Worm (Caenorhabditis elegans) whole organism, L2 larva: ENCODE data around the gene srh-184.

ENCODE experiments used
- F13H6.1 ChIP-seq: sonication (generic microtip); optimal IDR thresholded peaks from 2 replicates; lab custom pipeline; 2016; ENCODE audit warnings: missing genetic modification characterization, missing compliant biosample characterization
- blmp-1 ChIP-seq: sonication (generic microtip); optimal IDR thresholded peaks from 2 replicates; lab custom pipeline; 2017; ENCODE audit warnings: missing genetic modification characterization, mild to moderate bottlenecking, missing compliant biosample characterization, antibody characterized with exemption, moderate library complexity; ENCODE audit not compliant: insufficient read depth
- egl-27 ChIP-seq: sonication (generic microtip); optimal IDR thresholded peaks from 3 replicates; lab custom pipeline; 2017; ENCODE audit warnings: missing biosample characterization, missing genetic modification reagents, missing genetic modification characterization
- elt-3 ChIP-seq: sonication (generic microtip); optimal IDR thresholded peaks from 2 replicates; lab custom pipeline; 2017; ENCODE audit warnings: missing biosample characterization, missing genetic modification characterization
- lin-39 ChIP-seq: fragments of 150-350 bp; optimal IDR thresholded peaks from 2 replicates; lab custom pipeline; 2014; ENCODE audit warnings: missing biosample characterization, missing genetic modification reagents, missing genetic modification characterization
- mbf-1 ChIP-seq: sonication (generic microtip); optimal IDR thresholded peaks from 2 replicates; lab custom pipeline; 2017; ENCODE audit warnings: missing biosample characterization, missing genetic modification characterization
- nhr-11 ChIP-seq: fragments of 150-350 bp; optimal IDR thresholded peaks from 2 replicates; lab custom pipeline; 2014; ENCODE audit warnings: missing biosample characterization, missing genetic modification characterization
- nhr-12 ChIP-seq: fragments of 150-350 bp; optimal IDR thresholded peaks from 2 replicates; lab custom pipeline; 2014; ENCODE audit warnings: missing biosample characterization, missing genetic modification characterization
- nhr-237 ChIP-seq: fragments of 150-350 bp; optimal IDR thresholded peaks from 2 replicates; lab custom pipeline; 2014; ENCODE audit warnings: missing biosample characterization, missing genetic modification characterization
- nhr-77 ChIP-seq: fragments of 150-350 bp; optimal IDR thresholded peaks from 2 replicates; lab custom pipeline; 2014; ENCODE audit warnings: missing biosample characterization, missing genetic modification characterization
- skn-1 ChIP-seq: sonication (generic microtip); optimal IDR thresholded peaks from 2 replicates; lab custom pipeline; 2017; ENCODE audit warnings: missing biosample characterization, missing genetic modification characterization
- snpc-4 ChIP-seq: fragments of 150-350 bp; optimal IDR thresholded peaks from 2 replicates; lab custom pipeline; 2014; ENCODE audit warnings: missing biosample characterization, missing genetic modification characterization
- unc-39 ChIP-seq: fragments of 150-350 bp; optimal IDR thresholded peaks from 2 replicates; lab custom pipeline; 2014; ENCODE audit warnings: missing biosample characterization, missing genetic modification characterization
- ztf-4 ChIP-seq: fragments of 150-350 bp; optimal IDR thresholded peaks from 2 replicates; lab custom pipeline; 2014; ENCODE audit warnings: missing biosample characterization, missing genetic modification characterization

- no peak for TF ChIP-seq snpc-4
- TF ChIP-seq lin-39 (tag; lab: Kevin White, UChicago): no peak
- TF ChIP-seq elt-3: no peak
- TF ChIP-seq nhr-11 (tag; lab: Kevin White, UChicago): no peak
- TF ChIP-seq ztf-4 (tag; lab: Kevin White, UChicago): no peak
- TF ChIP-seq egl-27 (tag; lab: Kevin White, UChicago): no peak
- no peak for TF ChIP-seq mbf-1 (tag; lab: Kevin White, UChicago)
- TF ChIP-seq skn-1 (tag; lab: Kevin White, UChicago): peak; percentile 15
- TF ChIP-seq nhr-77 (tag; lab: Kevin White, UChicago): no peak
- TF ChIP-seq blmp-1 (tag; lab: Kevin White, UChicago): no peak
- TF ChIP-seq nhr-237 (tag; lab: Kevin White, UChicago): no peak
- TF ChIP-seq F13H6.1: no peak
- TF ChIP-seq unc-39: no peak
- no peak for TF ChIP-seq nhr-12 (tag; lab: Kevin White, UChicago)
Measured at ce11 chrV:10801154-10801553, 3.2 kb upstream of the srh-184 start, which contains the start of gene D1054.18.
